Worm (Caenorhabditis elegans): ENCODE results near the gene clec-176.

ce11 chrIV:4983746-4984145 lies at the start of gene clec-176:
- TF ChIP-seq elt-3 (tag; optimal IDR thresholded peaks at IDR 0.05) (no peak), nhr-12 (tag; optimal IDR thresholded peaks at IDR 0.05) (no peak), nhr-76 (tag; optimal IDR thresholded peaks at IDR 0.05) (no peak), snpc-4 (tag; optimal IDR thresholded peaks at IDR 0.05) (no peak), pha-4 (tag; optimal IDR thresholded peaks at IDR 0.05) (no peak), lin-13 (tag; optimal IDR thresholded peaks at IDR 0.05) (no peak), unc-39 (tag; optimal IDR thresholded peaks at IDR 0.05) (no peak), ceh-83 (GFP tag; optimal IDR thresholded peaks at IDR 0.05) (no peak), ztf-11 (tag; optimal IDR thresholded peaks at IDR 0.05) (no peak), sptf-1 (tag; optimal IDR thresholded peaks at IDR 0.05) (no peak), lsy-2 (tag; optimal IDR thresholded peaks at IDR 0.05) (no peak)
